Worm (Caenorhabditis elegans) whole organism, L4/young adult: ENCODE data around the gene rom-1.

Source experiments
- W03F9.2 ChIP-seq: fragments of 150-350 bp; optimal IDR thresholded peaks from 2 replicates; lab custom pipeline; 2014; ENCODE audit warnings: missing biosample characterization, missing genetic modification characterization
- dao-5 ChIP-seq: sonication (generic microtip); optimal IDR thresholded peaks from 2 replicates; lab custom pipeline; 2016; ENCODE audit warnings: missing genotype, missing genetic modification characterization, moderate library complexity, missing compliant biosample characterization
- him-1 ChIP-seq: sonication (generic microtip); optimal IDR thresholded peaks from 2 replicates; lab custom pipeline; 2016; ENCODE audit warnings: missing genotype, missing genetic modification reagents, missing genetic modification characterization, missing compliant biosample characterization

- TF ChIP-seq dao-5 (tag; lab: Kevin White, UChicago) (no peak), W03F9.2 (no peak), him-1 (tag; lab: Kevin White, UChicago) (no peak)
These were observed 27.6 kb upstream of the rom-1 start, which contains the start of gene C35D10.1 for ce11 chrIII:4879445-4879844.
